Worm (Caenorhabditis elegans): Measurements from ENCODE around the gene col-90.

Gene col-90

ce11 chrIII:7925968-7926367 lies 22.7 kb upstream of the col-90 start:
- TF ChIP-seq ceh-2 (tag; optimal IDR thresholded peaks at IDR 0.05) (peak; percentile 11), ceh-19 (GFP tag; optimal IDR thresholded peaks at IDR 0.05) (no peak), elt-4 (tag; optimal IDR thresholded peaks at IDR 0.05) (no peak), pat-9 (tag; optimal IDR thresholded peaks at IDR 0.05) (no peak)

- no peak for TF ChIP-seq ama-1 (optimal IDR thresholded peaks at IDR 0.05)
- peak; percentile 20 for TF ChIP-seq nfya-1 (tag; optimal IDR thresholded peaks at IDR 0.05)
Observed at ce11 chrIII:7928549-7929129, 20.0 kb upstream of the col-90 start, which contains the start of the genes C29E4.13 and npp-15. C29E4.13 (minus strand) TSS chrIII:7928717. npp-15 (plus strand) TSS chrIII:7929043.

DNA sequence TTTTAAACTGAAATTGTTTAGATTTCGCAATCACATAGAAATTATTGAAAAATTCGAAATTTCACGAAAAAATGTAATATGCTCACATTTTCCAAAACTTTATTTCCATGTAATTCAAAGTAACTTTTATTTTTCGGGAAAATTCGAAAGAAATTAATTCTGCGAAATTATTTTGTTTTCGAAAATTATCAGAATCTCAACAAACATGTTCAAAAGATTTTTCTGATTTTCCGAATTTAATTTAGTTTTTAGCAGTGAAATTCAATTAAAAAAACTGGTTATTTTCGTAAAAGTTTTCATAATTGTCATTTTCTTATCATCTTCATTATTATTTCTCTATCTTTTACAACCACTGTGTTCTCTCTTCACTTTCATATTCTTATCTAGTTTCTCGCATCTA lies 15.4 kb upstream of the col-90 start, which contains the start of gene ran-2:
ran-2 (plus strand) TSS at position 301 of the 400 bp plus-strand sequence.
- TF ChIP-seq ceh-45 (GFP tag; IDR thresholded peaks at IDR 0.05) (no peak), tbx-7 (tag; optimal IDR thresholded peaks at IDR 0.05) (no peak), elt-2 (tag; optimal IDR thresholded peaks at IDR 0.05) (no peak), ceh-6 (GFP tag; optimal IDR thresholded peaks at IDR 0.05) (no peak), nfya-1 (tag; optimal IDR thresholded peaks at IDR 0.05) (no peak), npax-4 (tag; optimal IDR thresholded peaks at IDR 0.05) (no peak), fkh-6 (tag; optimal IDR thresholded peaks at IDR 0.05) (no peak)

DNA sequence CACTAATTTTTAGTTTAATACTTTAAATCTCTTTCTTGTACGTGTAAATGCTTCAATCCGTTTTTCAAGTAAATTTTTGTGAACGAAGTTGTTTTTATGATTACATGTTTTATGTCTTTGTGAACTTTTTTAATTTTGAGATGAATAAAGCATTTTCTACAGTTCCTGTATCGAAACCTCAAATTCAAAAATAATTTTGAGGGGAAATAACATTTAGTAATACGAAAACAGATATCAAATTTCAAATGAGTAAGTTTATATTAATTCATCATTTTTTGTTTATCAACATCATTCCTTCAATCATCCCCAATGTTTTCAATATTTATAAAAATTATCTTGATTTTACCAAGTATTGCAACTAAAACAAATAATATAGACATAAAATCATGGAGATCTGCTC lies 11.1 kb upstream of the col-90 start, which contains the start of gene C29E4.10:
C29E4.10 (plus strand) TSS at position 301 of the 400 bp plus-strand sequence.
- TF ChIP-seq ztf-16 (tag; optimal IDR thresholded peaks at IDR 0.05) (no peak), lin-11 (tag; optimal IDR thresholded peaks at IDR 0.05) (no peak), unc-42 (tag; optimal IDR thresholded peaks at IDR 0.05) (no peak), hlh-8 (tag; optimal IDR thresholded peaks at IDR 0.05) (no peak), ceh-31 (tag; optimal IDR thresholded peaks at IDR 0.05) (no peak), mec-3 (tag; optimal IDR thresholded peaks at IDR 0.05; ENCODE audit: borderline replicate concordance) (no peak), gmeb-2 (tag; optimal IDR thresholded peaks at IDR 0.05) (no peak), C38D4.7 (GFP tag; optimal IDR thresholded peaks at IDR 0.05) (no peak), ahr-1 (tag; optimal IDR thresholded peaks at IDR 0.05) (no peak), ceh-2 (tag; optimal IDR thresholded peaks at IDR 0.05) (no peak), eyg-1 (tag; optimal IDR thresholded peaks at IDR 0.05) (no peak), T23F11.4 (GFP tag; optimal IDR thresholded peaks at IDR 0.05) (no peak), ceh-18 (tag; optimal IDR thresholded peaks at IDR 0.05) (no peak), ttx-3 (tag; optimal IDR thresholded peaks at IDR 0.05) (no peak), ceh-19 (GFP tag; optimal IDR thresholded peaks at IDR 0.05) (no peak), odd-2 (tag; optimal IDR thresholded peaks at IDR 0.05) (no peak)

DNA sequence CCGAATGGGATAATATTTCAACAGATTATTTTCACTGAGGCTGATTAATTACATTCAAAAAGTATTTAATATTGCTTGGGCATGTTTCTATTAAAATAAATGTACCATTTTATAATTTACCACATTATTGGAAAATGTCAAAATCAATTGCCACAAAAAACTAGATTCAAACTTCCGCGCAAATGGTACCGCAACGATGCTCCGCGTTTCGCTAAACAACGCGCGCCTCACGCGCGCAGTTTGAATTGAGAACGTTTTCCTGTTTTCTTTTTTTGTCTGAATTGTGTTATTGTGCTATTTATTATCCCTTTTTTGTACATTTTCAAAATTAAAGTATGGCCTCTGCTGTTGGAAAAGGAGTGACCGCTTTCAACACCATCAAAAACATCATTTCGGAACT lies 7.8 kb upstream of the col-90 start, which contains the start of gene C29E4.12:
C29E4.12 (plus strand) TSS at position 333 of the 400 bp plus-strand sequence.
- TF ChIP-seq sox-4 (tag; optimal IDR thresholded peaks at IDR 0.05) (no peak), nfya-1 (tag; optimal IDR thresholded peaks at IDR 0.05) (peak; percentile 56)

DNA sequence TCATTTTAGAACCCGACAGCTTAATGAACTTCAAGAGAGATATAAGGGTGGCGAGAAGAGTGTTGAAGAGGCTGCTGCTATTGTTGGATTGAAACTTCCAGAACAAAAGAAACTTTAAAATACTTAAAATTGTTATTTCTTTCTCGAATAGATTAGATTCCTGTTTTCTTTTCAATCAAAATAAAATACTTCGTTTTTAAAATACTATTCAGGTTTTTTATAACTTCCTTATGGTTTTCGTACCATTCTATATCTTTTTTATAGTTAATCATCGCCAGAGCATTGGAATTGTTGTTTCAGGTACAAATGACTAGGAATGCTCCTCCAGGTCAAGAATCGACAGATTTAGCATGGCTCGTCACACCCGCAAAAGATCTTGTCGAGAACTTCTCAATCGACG lies 7.2 kb upstream of the col-90 start, which contains the start of gene kle-2:
kle-2 (plus strand) TSS at position 301 of the 400 bp plus-strand sequence.
- TF ChIP-seq hlh-15 (tag; optimal IDR thresholded peaks at IDR 0.05) (no peak), tbx-2 (tag; optimal IDR thresholded peaks at IDR 0.05) (no peak), elt-4 (tag; optimal IDR thresholded peaks at IDR 0.05) (no peak), ceh-18 (tag; optimal IDR thresholded peaks at IDR 0.05) (no peak), fkh-6 (tag; optimal IDR thresholded peaks at IDR 0.05) (no peak), eyg-1 (tag; optimal IDR thresholded peaks at IDR 0.05) (no peak)
